Worm (Caenorhabditis elegans) whole organism, young adult: ENCODE measurements around the gene F54C9.3.

Experiments used
- F33H1.4 ChIP-seq: fragments of 200-800 bp; sonication (Bioruptor generic); IDR thresholded peaks from 2 replicates; pipeline ENCODE4 v1.3.6; 2022; ENCODE audit warnings: missing genetic modification reagents, missing genetic modification characterization, missing compliant biosample characterization
- F49E8.2 ChIP-seq: sonication (generic microtip); optimal IDR thresholded peaks from 3 replicates; lab custom pipeline; 2017; ENCODE audit warnings: missing genetic modification characterization, mild to moderate bottlenecking, missing compliant biosample characterization, antibody characterized with exemption, moderate library complexity; ENCODE audit not compliant: insufficient read depth
- F55B11.4 ChIP-seq: sonication (generic microtip); optimal IDR thresholded peaks from 2 replicates; lab custom pipeline; 2016; ENCODE audit warnings: missing compliant biosample characterization, missing genetic modification characterization, borderline replicate concordance; ENCODE audit not compliant: insufficient read depth
- F57C9.4 ChIP-seq: sonication (generic microtip); optimal IDR thresholded peaks from 2 replicates; lab custom pipeline; 2017; ENCODE audit warnings: mild to moderate bottlenecking, missing genetic modification characterization, missing compliant biosample characterization
- K11D2.4 ChIP-seq: fragments of 200-800 bp; sonication (Bioruptor generic); IDR thresholded peaks from 2 replicates; pipeline ENCODE4 v1.3.6; 2022; ENCODE audit warnings: missing genetic modification reagents, missing genetic modification characterization, missing compliant biosample characterization
- T07F8.4 ChIP-seq: sonication (generic microtip); optimal IDR thresholded peaks from 2 replicates; lab custom pipeline; 2016; ENCODE audit warnings: mild to moderate bottlenecking, missing genetic modification characterization, moderate library complexity, missing compliant biosample characterization
- Y53F4B.3 ChIP-seq: fragments of 200-800 bp; sonication (Bioruptor generic); IDR thresholded peaks from 2 replicates; pipeline ENCODE4 v1.3.6; 2022; ENCODE audit warnings: missing genetic modification reagents, missing genetic modification characterization, missing compliant biosample characterization
- Y79H2A.3 ChIP-seq: fragments of 200-800 bp; sonication (Bioruptor generic); conservative IDR thresholded peaks from 2 replicates; pipeline ENCODE4 v1.3.6; 2022; ENCODE audit warnings: missing genetic modification reagents, missing genetic modification characterization, missing compliant biosample characterization
- ZK185.1 ChIP-seq: sonication (generic microtip); optimal IDR thresholded peaks from 2 replicates; lab custom pipeline; 2016; ENCODE audit warnings: mild to moderate bottlenecking, missing genetic modification characterization, missing compliant biosample characterization; ENCODE audit not compliant: poor library complexity, severe bottlenecking
- atf-7 ChIP-seq: sonication (generic microtip); optimal IDR thresholded peaks from 2 replicates; lab custom pipeline; 2017; ENCODE audit warnings: mild to moderate bottlenecking, missing genetic modification characterization, missing compliant biosample characterization
- athp-1 ChIP-seq: sonication (generic microtip); optimal IDR thresholded peaks from 2 replicates; lab custom pipeline; 2017; ENCODE audit warnings: mild to moderate bottlenecking, missing genetic modification characterization, missing compliant biosample characterization
- attf-3 ChIP-seq: fragments of 200-800 bp; sonication (Bioruptor generic); conservative IDR thresholded peaks from 2 replicates; pipeline ENCODE4 v1.3.6; 2022; ENCODE audit warnings: missing genetic modification reagents, missing genetic modification characterization, missing compliant biosample characterization
- ccch-3 ChIP-seq: fragments of 200-800 bp; sonication (Bioruptor generic); optimal IDR thresholded peaks from 2 replicates; lab custom pipeline; 2018; ENCODE audit warnings: mild to moderate bottlenecking, missing genetic modification characterization, missing compliant biosample characterization
- ceh-27 ChIP-seq: fragments of 200-800 bp; sonication (Bioruptor generic); optimal IDR thresholded peaks from 2 replicates; lab custom pipeline; 2018; ENCODE audit warnings: mild to moderate bottlenecking, missing genetic modification characterization, moderate library complexity, missing compliant biosample characterization
- ceh-79 ChIP-seq: sonication (generic microtip); optimal IDR thresholded peaks from 2 replicates; lab custom pipeline; 2017; ENCODE audit warnings: mild to moderate bottlenecking, missing genetic modification characterization, missing compliant biosample characterization
- die-1 ChIP-seq: sonication (generic microtip); optimal IDR thresholded peaks from 2 replicates; lab custom pipeline; 2016; ENCODE audit warnings: missing genotype, mild to moderate bottlenecking, missing genetic modification characterization, missing compliant biosample characterization
- egl-44 ChIP-seq: fragments of 200-800 bp; sonication (Bioruptor generic); IDR thresholded peaks from 2 replicates; pipeline ENCODE4 v1.3.6; 2022; ENCODE audit warnings: missing genetic modification reagents, missing genetic modification characterization, missing compliant biosample characterization
- ets-4 ChIP-seq: fragments of 200-800 bp; sonication (Bioruptor generic); optimal IDR thresholded peaks from 2 replicates; lab custom pipeline; 2018; ENCODE audit warnings: mild to moderate bottlenecking, missing genetic modification characterization, missing compliant biosample characterization
- fkh-3 ChIP-seq: sonication (generic microtip); optimal IDR thresholded peaks from 2 replicates; lab custom pipeline; 2016; ENCODE audit warnings: mild to moderate bottlenecking, missing genetic modification characterization, missing compliant biosample characterization
- hlh-12 ChIP-seq: sonication (generic microtip); optimal IDR thresholded peaks from 2 replicates; lab custom pipeline; 2016; ENCODE audit warnings: missing genetic modification characterization, missing compliant biosample characterization
- lag-1 ChIP-seq: fragments of 200-800 bp; sonication (Bioruptor generic); IDR thresholded peaks from 2 replicates; pipeline ENCODE4 v1.3.6; 2022; ENCODE audit warnings: missing genetic modification reagents, missing genetic modification characterization, missing compliant biosample characterization
- let-526 ChIP-seq: fragments of 200-800 bp; sonication (Bioruptor generic); IDR thresholded peaks from 2 replicates; pipeline ENCODE4 v1.3.6; 2022; ENCODE audit warnings: missing genetic modification reagents, missing genetic modification characterization, missing compliant biosample characterization
- let-607 ChIP-seq, 2 experiments: fragments of 200-800 bp in 1 of 2; sonication (Bioruptor generic) in 1 of 2; sonication (generic microtip) in 1 of 2; optimal IDR thresholded peaks; 2 replicates each; lab custom pipeline; 2016 to 2018; ENCODE audit warnings: mild to moderate bottlenecking in 2 of 2, missing compliant biosample characterization in 2 of 2, missing genetic modification characterization in 2 of 2, moderate library complexity in 2 of 2, missing genotype in 1 of 2
- lin-35 ChIP-seq, 3 experiments: fragments of 150-350 bp in 2 of 3; sonication (generic microtip) in 1 of 3; optimal IDR thresholded peaks; 2 replicates each; lab custom pipeline; 2014 to 2018; ENCODE audit warnings: missing biosample characterization in 3 of 3, missing genetic modification characterization in 3 of 3, missing genetic modification reagents in 3 of 3
- lin-54 ChIP-seq: fragments of 200-800 bp; sonication (Bioruptor generic); optimal IDR thresholded peaks from 2 replicates; lab custom pipeline; 2018; ENCODE audit warnings: mild to moderate bottlenecking, missing genetic modification characterization, missing compliant biosample characterization
- lsy-27 ChIP-seq: sonication (generic microtip); optimal IDR thresholded peaks from 2 replicates; lab custom pipeline; 2017; ENCODE audit warnings: missing genetic modification characterization, mild to moderate bottlenecking, missing compliant biosample characterization, antibody characterized with exemption, missing genotype, borderline replicate concordance; ENCODE audit not compliant: insufficient read depth
- mel-28 ChIP-seq: sonication (generic microtip); optimal IDR thresholded peaks from 2 replicates; lab custom pipeline; 2016; ENCODE audit warnings: borderline replicate concordance, mild to moderate bottlenecking, missing genetic modification characterization, missing compliant biosample characterization
- nhr-90 ChIP-seq: sonication (generic microtip); optimal IDR thresholded peaks from 2 replicates; lab custom pipeline; 2016; ENCODE audit warnings: missing genotype, mild to moderate bottlenecking, missing genetic modification characterization, missing compliant biosample characterization
- pha-4 ChIP-seq: fragments of 150-350 bp; sonication (generic microtip); optimal IDR thresholded peaks from 2 replicates; lab custom pipeline; 2014; ENCODE audit warnings: missing biosample characterization, missing genetic modification reagents, missing genetic modification characterization
- rcor-1 ChIP-seq: fragments of 200-800 bp; sonication (Bioruptor generic); IDR thresholded peaks from 2 replicates; pipeline ENCODE4 v1.3.6; 2022; ENCODE audit warnings: missing genetic modification reagents, missing genetic modification characterization, missing compliant biosample characterization
- rpc-1 ChIP-seq, 2 experiments: fragments of 150-350 bp in 1 of 2; sonication (generic microtip) in 1 of 2; optimal IDR thresholded peaks; 2 replicates each; lab custom pipeline; 2014 to 2018; ENCODE audit warnings: missing biosample characterization in 1 of 2, missing genetic modification characterization in 1 of 2, missing genetic modification reagents in 1 of 2, missing genotype in 1 of 2
- sdz-38 ChIP-seq: sonication (generic microtip); optimal IDR thresholded peaks from 2 replicates; lab custom pipeline; 2016; ENCODE audit warnings: missing genotype, missing genetic modification characterization, missing compliant biosample characterization
- snpc-1.1 ChIP-seq: sonication (generic microtip); optimal IDR thresholded peaks from 2 replicates; lab custom pipeline; 2017; ENCODE audit warnings: missing genetic modification characterization, mild to moderate bottlenecking, missing compliant biosample characterization, antibody characterized with exemption, moderate library complexity, missing genotype, missing genetic modification reagents; ENCODE audit not compliant: insufficient read depth
- sptf-2 ChIP-seq: fragments of 200-800 bp; sonication (Bioruptor generic); optimal IDR thresholded peaks from 2 replicates; lab custom pipeline; 2018; ENCODE audit warnings: mild to moderate bottlenecking, missing genetic modification characterization, missing compliant biosample characterization
- tbp1 ChIP-seq: fragments of 200-800 bp; sonication (Bioruptor generic); optimal IDR thresholded peaks from 2 replicates; lab custom pipeline; 2018; ENCODE audit warnings: mild to moderate bottlenecking, missing genetic modification characterization, missing compliant biosample characterization
- tlf-1 ChIP-seq: fragments of 200-800 bp; sonication (Bioruptor generic); optimal IDR thresholded peaks from 2 replicates; lab custom pipeline; 2018; ENCODE audit warnings: mild to moderate bottlenecking, missing genetic modification characterization, missing compliant biosample characterization
- unc-62 ChIP-seq: fragments of 150-350 bp; optimal IDR thresholded peaks from 2 replicates; lab custom pipeline; 2014; ENCODE audit warnings: missing biosample characterization, missing genetic modification reagents, missing genetic modification characterization
- ztf-26 ChIP-seq: sonication (generic microtip); optimal IDR thresholded peaks from 2 replicates; lab custom pipeline; 2017; ENCODE audit warnings: missing genetic modification characterization, missing compliant biosample characterization

F54C9.3 gene

DNA sequence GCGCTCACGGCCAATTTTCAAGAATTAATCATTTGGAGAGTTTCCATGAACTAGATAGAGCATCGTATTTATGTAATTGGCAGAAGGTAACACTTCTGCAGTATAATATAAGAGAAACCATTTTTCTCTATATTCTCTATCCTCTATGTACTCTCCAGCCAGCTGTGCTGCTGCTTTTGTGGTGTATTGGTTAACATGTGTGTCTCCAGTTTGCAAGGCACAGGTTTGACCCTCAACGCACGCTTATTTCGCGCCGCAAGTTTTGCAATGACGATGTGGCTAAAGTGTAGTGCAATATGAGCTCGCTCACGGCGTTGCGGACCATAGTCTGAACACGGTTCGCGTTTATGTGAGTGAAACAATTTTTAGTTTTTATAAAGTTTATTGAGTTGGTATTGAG is 19.7 kb downstream of the F54C9.3 start (continued):
- peak; percentile 23 for TF ChIP-seq mel-28 (tag; lab: Kevin White, UChicago)
- TF ChIP-seq tbp1, result peak; percentile 96
- TF ChIP-seq lsy-27 (tag; lab: Kevin White, UChicago), result peak; percentile 23
- peak; percentile 64 for TF ChIP-seq snpc-1.1 (tag; lab: Kevin White, UChicago)
- no peak for TF ChIP-seq unc-62 (GFP tag; lab: Kevin White, UChicago)
- TF ChIP-seq lin-35 (GFP tag; optimal IDR thresholded peaks at IDR 0.05; lab: Kevin White, UChicago), result no peak
- no peak for TF ChIP-seq pha-4 (tag; lab: Kevin White, UChicago)
- TF ChIP-seq fkh-3 (tag; lab: Kevin White, UChicago), result peak; percentile 94
- peak; percentile 32 for TF ChIP-seq ceh-79 (tag; lab: Kevin White, UChicago)
- TF ChIP-seq lin-54 (GFP tag; lab: Kevin White, UChicago), result no peak
- peak; percentile 85; the same call in 1 of the 2 replicates for TF ChIP-seq lag-1 (GFP tag; lab: Robert Waterston, UW)
- TF ChIP-seq ZK185.1 (tag; lab: Kevin White, UChicago), result peak; percentile 88
- peak; percentile 93 for TF ChIP-seq nhr-90 (tag; lab: Kevin White, UChicago)
- no peak for TF ChIP-seq Y53F4B.3
- peak; percentile 75 for TF ChIP-seq ceh-27 (GFP tag; lab: Kevin White, UChicago)
- TF ChIP-seq ccch-3, result no peak
- TF ChIP-seq ets-4 (GFP tag; lab: Kevin White, UChicago), result peak; percentile 93
- 0 out of 2 replicates have a peak, but pooled peaks have one; percentile 41 for TF ChIP-seq rcor-1 (GFP tag; lab: Robert Waterston, UW)
- TF ChIP-seq F49E8.2, result no peak
- peak; percentile 84 for TF ChIP-seq egl-44 (GFP tag; lab: Robert Waterston, UW)
- peak; percentile 96 for TF ChIP-seq die-1 (tag; lab: Kevin White, UChicago)
- TF ChIP-seq let-607 (tag; optimal IDR thresholded peaks at IDR 0.05; lab: Kevin White, UChicago), result peak; percentile 62 to 70
- peak; percentile 97 for TF ChIP-seq sptf-2
- TF ChIP-seq tlf-1 (GFP tag; lab: Kevin White, UChicago), result peak; percentile 79
- peak; percentile 62 for TF ChIP-seq ztf-26 (tag; lab: Kevin White, UChicago)
- TF ChIP-seq T07F8.4 (tag; lab: Kevin White, UChicago), result peak; percentile 85
- TF ChIP-seq attf-3, result 0 out of 2 replicates have a peak, but pooled peaks have one; percentile 13
- peak; percentile 84 for TF ChIP-seq atf-7 (tag; lab: Kevin White, UChicago)
- TF ChIP-seq hlh-12 (tag; lab: Kevin White, UChicago), result peak; percentile 83
- no peak; the same call in 1 of the 2 replicates for TF ChIP-seq K11D2.4

DNA sequence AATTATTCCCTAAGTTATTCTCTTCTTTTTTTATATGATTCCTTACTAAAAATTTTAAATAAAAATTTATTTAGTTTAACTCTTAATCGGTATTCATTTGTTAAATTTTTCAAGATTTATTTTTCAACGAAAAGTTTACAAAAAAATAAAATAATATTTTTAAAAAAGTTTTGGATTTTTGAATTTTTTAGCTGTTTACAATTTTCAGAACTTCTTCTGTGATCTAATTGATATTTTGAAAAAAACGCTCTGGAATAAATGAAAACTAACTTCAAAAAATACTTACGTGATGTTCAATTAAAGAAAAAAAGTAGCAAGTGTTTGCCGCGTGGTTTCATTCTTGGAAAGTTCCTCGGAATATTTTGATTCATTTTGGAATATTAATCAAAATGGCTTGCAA is 21.3 kb downstream of the F54C9.3 start, which contains the start of gene decr-1.2:
TSS of gene decr-1.2 (plus strand) at position 301 of the 400 bp plus-strand sequence.
- TF ChIP-seq athp-1 (tag; lab: Kevin White, UChicago) (no peak), sptf-2 (no peak), F55B11.4 (no peak), let-607 (tag; optimal IDR thresholded peaks at IDR 0.05; lab: Kevin White, UChicago) (no peak), sdz-38 (tag; lab: Kevin White, UChicago) (no peak), F33H1.4 (no peak), rpc-1 (optimal IDR thresholded peaks at IDR 0.05; lab: Kevin White, UChicago) (no peak), rpc-1 (tag; optimal IDR thresholded peaks at IDR 0.05; lab: Kevin White, UChicago) (no peak), Y79H2A.3 (GFP tag; lab: Robert Waterston, UW) (no peak), let-526 (GFP tag; lab: Robert Waterston, UW) (no peak), F57C9.4 (tag; lab: Kevin White, UChicago) (no peak), die-1 (tag; lab: Kevin White, UChicago) (no peak), atf-7 (tag; lab: Kevin White, UChicago) (no peak)
